Fruit fly (Drosophila melanogaster) whole organism, adult: ENCODE measurements around the gene Pdfr.

Experiments used
- CG11617 ChIP-seq: fragments of 200-800 bp; sonication (Bioruptor generic); optimal IDR thresholded peaks from 2 replicates; lab custom pipeline; 2017; ENCODE audit warnings: mild to moderate bottlenecking, missing biosample characterization, missing genetic modification reagents, missing genetic modification characterization
- CG12768 ChIP-seq: fragments of 200-800 bp; sonication (Bioruptor generic); optimal IDR thresholded peaks from 2 replicates; lab custom pipeline; 2017; ENCODE audit warnings: missing biosample characterization, missing genetic modification characterization, mild to moderate bottlenecking, moderate library complexity, missing genetic modification reagents
- CG1620 ChIP-seq: fragments of 200-800 bp; sonication (Bioruptor generic); optimal IDR thresholded peaks from 2 replicates; lab custom pipeline; 2016; ENCODE audit warnings: missing biosample characterization, missing genetic modification characterization
- Clk ChIP-seq: fragments of 200-800 bp; sonication (Bioruptor generic); optimal IDR thresholded peaks from 2 replicates; lab custom pipeline; 2017; ENCODE audit warnings: missing biosample characterization, missing genetic modification characterization
- Hr96 ChIP-seq: fragments of 200-800 bp; sonication (Bioruptor generic); optimal IDR thresholded peaks from 2 replicates; lab custom pipeline; 2016; ENCODE audit warnings: missing biosample characterization, missing genetic modification characterization
- Mnt ChIP-seq: fragments of 200-800 bp; sonication (Bioruptor generic); optimal IDR thresholded peaks from 2 replicates; lab custom pipeline; 2016; ENCODE audit warnings: missing biosample characterization, mild to moderate bottlenecking, missing genetic modification characterization
- kay ChIP-seq: fragments of 200-800 bp; sonication (Bioruptor generic); peaks from one replicate; lab custom pipeline; 2016; ENCODE audit warnings: missing biosample characterization, missing genetic modification characterization, borderline replicate concordance
- ovo ChIP-seq: fragments of 200-800 bp; sonication (Bioruptor generic); optimal IDR thresholded peaks from 2 replicates; lab custom pipeline; 2016; ENCODE audit warnings: missing biosample characterization, missing genetic modification characterization
- tj ChIP-seq: fragments of 200-800 bp; sonication (Bioruptor generic); optimal IDR thresholded peaks from 3 replicates; lab custom pipeline; 2017; ENCODE audit warnings: missing biosample characterization, mild to moderate bottlenecking, missing genetic modification characterization, moderate library complexity
- toe ChIP-seq: fragments of 200-800 bp; sonication (Bioruptor generic); optimal IDR thresholded peaks from 2 replicates; lab custom pipeline; 2016; ENCODE audit warnings: missing biosample characterization, missing genetic modification characterization

dm6 chrX:2588415-2589411 lies 36.7 kb downstream of the Pdfr start, which contains the start of gene egh:
- TF ChIP-seq kay (GFP tag; lab: Kevin White, UChicago) (no peak), CG11617 (GFP tag; lab: Kevin White, UChicago) (peak; percentile 55), CG12768 (GFP tag; lab: Kevin White, UChicago) (peak; percentile 1), ovo (GFP tag; lab: Kevin White, UChicago) (peak; percentile 10), Mnt (GFP tag; lab: Kevin White, UChicago) (peak; percentile 60), Clk (GFP tag; lab: Kevin White, UChicago) (no peak), tj (GFP tag; lab: Kevin White, UChicago) (peak; percentile 47), Hr96 (GFP tag; lab: Kevin White, UChicago) (peak; percentile 38), toe (peak; percentile 2), CG1620 (GFP tag; lab: Kevin White, UChicago) (peak; percentile 43)
